Worm (Caenorhabditis elegans): Measurements from ENCODE around the gene F07C6.3.

ce11 chrIV:12796811-12797210 lies 7.8 kb downstream of the F07C6.3 start:
- TF ChIP-seq nhr-12 (tag; optimal IDR thresholded peaks at IDR 0.05) (no peak), ztf-11 (tag; optimal IDR thresholded peaks at IDR 0.05) (no peak), nhr-28 (tag; optimal IDR thresholded peaks at IDR 0.05) (no peak), snpc-4 (tag; optimal IDR thresholded peaks at IDR 0.05) (no peak)

Measured in whole organism, mixed stage, embryonic.